Worm (Caenorhabditis elegans): ENCODE measurements around the gene sqv-2.

ce11 chrII:2841529-2841928 is 52.7 kb downstream of the sqv-2 start, which contains the start of gene Y110A2AL.6:
- TF ChIP-seq F13C5.2 (tag; optimal IDR thresholded peaks at IDR 0.05) (no peak), ama-1 (optimal IDR thresholded peaks at IDR 0.05) (no peak), hmg-4 (GFP tag; optimal IDR thresholded peaks at IDR 0.05) (no peak), flt-1 (GFP tag; IDR thresholded peaks at IDR 0.05) (no peak), pes-1 (GFP tag; IDR thresholded peaks at IDR 0.05) (no peak), tbx-11 (GFP tag; IDR thresholded peaks at IDR 0.05) (no peak), tra-4 (tag; optimal IDR thresholded peaks at IDR 0.05) (no peak), B0310.2 (tag; optimal IDR thresholded peaks at IDR 0.05) (no peak), aly-1 (tag; optimal IDR thresholded peaks at IDR 0.05) (no peak), tbx-37 (GFP tag; conservative IDR thresholded peaks at IDR 0.05) (no peak), sea-1 (GFP tag; conservative IDR thresholded peaks at IDR 0.05) (no peak), ceh-36 (tag; optimal IDR thresholded peaks at IDR 0.05) (no peak)
